Fruit fly (Drosophila melanogaster) whole organism, embryonic: ENCODE results near the gene CG43354.
A peak's percentile ranks its signal among the peaks of the same experiment; 100 is the strongest.

Experiments used
- ATbp ChIP-seq: fragments of 200-800 bp; sonication (Bioruptor generic); optimal IDR thresholded peaks from 2 replicates; lab custom pipeline; 2017; ENCODE audit warnings: missing biosample characterization, mild to moderate bottlenecking, missing genetic modification characterization, missing genetic modification reagents
- Blimp-1 ChIP-seq: fragments of 200-800 bp; sonication (Bioruptor generic); optimal IDR thresholded peaks from 3 replicates; lab custom pipeline; 2018; ENCODE audit warnings: missing biosample characterization, missing genetic modification characterization, mild to moderate bottlenecking, moderate library complexity, missing genetic modification reagents
- CG11504 ChIP-seq: fragments of 200-800 bp; sonication (Bioruptor generic); optimal IDR thresholded peaks from 3 replicates; lab custom pipeline; 2019; ENCODE audit warnings: missing biosample characterization, mild to moderate bottlenecking, missing genetic modification characterization, moderate library complexity
- CG12104 ChIP-seq: fragments of 200-800 bp; sonication (Bioruptor generic); optimal IDR thresholded peaks from 3 replicates; lab custom pipeline; 2016; ENCODE audit warnings: missing biosample characterization, missing genetic modification characterization
- CG13296 ChIP-seq: fragments of 200-800 bp; sonication (Bioruptor generic); optimal IDR thresholded peaks from 3 replicates; lab custom pipeline; 2018; ENCODE audit warnings: missing biosample characterization, mild to moderate bottlenecking, missing genetic modification characterization
- CG16863 ChIP-seq: fragments of 200-800 bp; sonication (Bioruptor generic); optimal IDR thresholded peaks from 3 replicates; lab custom pipeline; 2016; ENCODE audit warnings: missing biosample characterization, missing genetic modification characterization
- CG17612 ChIP-seq: fragments of 200-800 bp; sonication (Bioruptor generic); IDR thresholded peaks from 2 replicates; pipeline ENCODE4 v1.3.6; 2022; ENCODE audit warnings: missing biosample characterization, missing genetic modification characterization
- CG17912 ChIP-seq: fragments of 200-800 bp; sonication (Bioruptor generic); optimal IDR thresholded peaks from 2 replicates; lab custom pipeline; 2018; ENCODE audit warnings: missing biosample characterization, mild to moderate bottlenecking, missing genetic modification characterization
- CG18262 ChIP-seq: fragments of 200-800 bp; optimal IDR thresholded peaks from 3 replicates; lab custom pipeline; 2019; ENCODE audit warnings: missing biosample characterization, mild to moderate bottlenecking, missing genetic modification characterization, moderate library complexity
- CG2712 ChIP-seq: fragments of 200-800 bp; optimal IDR thresholded peaks from 3 replicates; lab custom pipeline; 2019; ENCODE audit warnings: missing biosample characterization, mild to moderate bottlenecking, missing genetic modification characterization, moderate library complexity
- CG30020 ChIP-seq: fragments of 200-800 bp; optimal IDR thresholded peaks from 2 replicates; lab custom pipeline; 2019; ENCODE audit warnings: missing biosample characterization, mild to moderate bottlenecking, missing genetic modification characterization, moderate library complexity
- CG6689 ChIP-seq: fragments of 200-800 bp; sonication (Bioruptor generic); IDR thresholded peaks from 2 replicates; pipeline ENCODE4 v1.3.6; 2022; ENCODE audit warnings: missing biosample characterization, missing genetic modification characterization
- CG7786 ChIP-seq: fragments of 200-800 bp; sonication (Bioruptor generic); optimal IDR thresholded peaks from 2 replicates; lab custom pipeline; 2016; ENCODE audit warnings: missing biosample characterization, missing genetic modification characterization
- CG8388 ChIP-seq: fragments of 200-800 bp; sonication (Bioruptor generic); optimal IDR thresholded peaks from 2 replicates; lab custom pipeline; 2019; ENCODE audit warnings: missing biosample characterization, mild to moderate bottlenecking, missing genetic modification characterization, moderate library complexity
- CG8478 ChIP-seq: fragments of >200 bp; optimal IDR thresholded peaks from 2 replicates; lab custom pipeline; 2018
- CG9215 ChIP-seq: fragments of 200-800 bp; sonication (Bioruptor generic); IDR thresholded peaks from 2 replicates; pipeline ENCODE4 v1.3.6; 2022; ENCODE audit warnings: missing biosample characterization, missing genetic modification characterization
- CHES-1-like ChIP-seq: fragments of 200-800 bp; sonication (Bioruptor generic); optimal IDR thresholded peaks from 2 replicates; lab custom pipeline; 2016; ENCODE audit warnings: missing biosample characterization, missing genetic modification characterization
- Dad ChIP-seq: fragments of 200-800 bp; sonication (Bioruptor generic); optimal IDR thresholded peaks from 3 replicates; lab custom pipeline; 2016; ENCODE audit warnings: missing biosample characterization, missing genetic modification characterization
- Drgx ChIP-seq: fragments of 200-800 bp; sonication (Bioruptor generic); IDR thresholded peaks from 2 replicates; pipeline ENCODE4 v1.3.6; 2022; ENCODE audit warnings: missing biosample characterization, missing genetic modification characterization
- E2f2 ChIP-seq: fragments of 200-800 bp; sonication (Bioruptor generic); IDR thresholded peaks from 2 replicates; pipeline ENCODE4 v1.3.6; 2022; ENCODE audit warnings: missing biosample characterization, missing genetic modification characterization
- ERR ChIP-seq: fragments of 200-800 bp; sonication (Bioruptor generic); optimal IDR thresholded peaks from 2 replicates; lab custom pipeline; 2016; ENCODE audit warnings: missing biosample characterization, missing genetic modification characterization
- Eip74EF ChIP-seq, 2 experiments: fragments of 200-800 bp in 1 of 2; fragments of >200 bp in 1 of 2; sonication (Bioruptor generic) in 1 of 2; optimal IDR thresholded peaks; 2 replicates each; lab custom pipeline; 2017 to 2019; ENCODE audit warnings: missing biosample characterization in 2 of 2, missing genetic modification characterization in 2 of 2, mild to moderate bottlenecking in 1 of 2, moderate library complexity in 1 of 2
- Gug ChIP-seq: fragments of 200-800 bp; sonication (Bioruptor generic); IDR thresholded peaks from 4 replicates; pipeline ENCODE4 v1.3.6; 2022; ENCODE audit warnings: missing biosample characterization, missing genetic modification characterization
- Six4 ChIP-seq: fragments of 200-800 bp; sonication (Bioruptor generic); optimal IDR thresholded peaks from 2 replicates; lab custom pipeline; 2016; ENCODE audit warnings: missing biosample characterization, missing genetic modification characterization
- Tbp ChIP-seq: fragments of >200 bp; optimal IDR thresholded peaks from 2 replicates; lab custom pipeline; 2018; ENCODE audit warnings: missing biosample characterization, missing genetic modification characterization
- abd-A ChIP-seq: fragments of 200-800 bp; sonication (Bioruptor generic); optimal IDR thresholded peaks from 3 replicates; lab custom pipeline; 2019; ENCODE audit warnings: missing biosample characterization, mild to moderate bottlenecking, missing genetic modification characterization, moderate library complexity
- bsh ChIP-seq, 2 experiments: fragments of 200-800 bp; sonication (Bioruptor generic); optimal IDR thresholded peaks; 2 replicates each; lab custom pipeline; 2017 to 2018; ENCODE audit warnings: mild to moderate bottlenecking in 2 of 2, missing biosample characterization in 2 of 2, missing genetic modification characterization in 2 of 2, moderate library complexity in 1 of 2
- crc ChIP-seq: fragments of 200-800 bp; sonication (Bioruptor generic); optimal IDR thresholded peaks from 2 replicates; lab custom pipeline; 2016; ENCODE audit warnings: missing biosample characterization, missing genetic modification characterization
- dmrt99B ChIP-seq: fragments of 200-800 bp; sonication (Bioruptor generic); optimal IDR thresholded peaks from 2 replicates; lab custom pipeline; 2018; ENCODE audit warnings: missing biosample characterization, mild to moderate bottlenecking, missing genetic modification characterization, moderate library complexity
- fd3F ChIP-seq: fragments of 200-800 bp; sonication (Bioruptor generic); optimal IDR thresholded peaks from 2 replicates; lab custom pipeline; 2018; ENCODE audit warnings: missing biosample characterization, mild to moderate bottlenecking, missing genetic modification characterization, moderate library complexity
- fd64A ChIP-seq: fragments of 200-800 bp; sonication (Bioruptor generic); optimal IDR thresholded peaks from 3 replicates; lab custom pipeline; 2018; ENCODE audit warnings: missing biosample characterization, mild to moderate bottlenecking, missing genetic modification characterization
- gcm ChIP-seq: fragments of 200-800 bp; sonication (Bioruptor generic); optimal IDR thresholded peaks from 2 replicates; lab custom pipeline; 2019; ENCODE audit warnings: missing biosample characterization, mild to moderate bottlenecking, missing genetic modification characterization, moderate library complexity
- gem ChIP-seq: fragments of 200-800 bp; sonication (Bioruptor generic); optimal IDR thresholded peaks from 2 replicates; lab custom pipeline; 2019; ENCODE audit warnings: missing biosample characterization, mild to moderate bottlenecking, missing genetic modification characterization, moderate library complexity
- gsb-n ChIP-seq: fragments of 200-800 bp; sonication (Bioruptor generic); optimal IDR thresholded peaks from 3 replicates; lab custom pipeline; 2018; ENCODE audit warnings: missing biosample characterization, mild to moderate bottlenecking, missing genetic modification characterization
- jigr1 ChIP-seq: fragments of 200-800 bp; sonication (Bioruptor generic); IDR thresholded peaks from 3 replicates; pipeline ENCODE4 v1.3.6; 2022; ENCODE audit warnings: missing biosample characterization, missing genetic modification characterization
- lov ChIP-seq, 2 experiments: fragments of 200-800 bp in 1 of 2; fragments of >200 bp in 1 of 2; sonication (Bioruptor generic) in 1 of 2; IDR thresholded peaks in 1 of 2; optimal IDR thresholded peaks in 1 of 2; 2 replicates in 1 of 2; 3 replicates in 1 of 2; pipeline versions ENCODE4 v1.3.6 to Lab custom; 2017 to 2022; ENCODE audit warnings: missing biosample characterization in 1 of 2, missing genetic modification characterization in 1 of 2
- nau ChIP-seq: fragments of 200-800 bp; sonication (Bioruptor generic); optimal IDR thresholded peaks from 3 replicates; lab custom pipeline; 2017; ENCODE audit warnings: missing biosample characterization, mild to moderate bottlenecking, missing genetic modification characterization, missing genetic modification reagents
- nerfin-1 ChIP-seq: fragments of 200-800 bp; sonication (Bioruptor generic); optimal IDR thresholded peaks from 3 replicates; lab custom pipeline; 2019; ENCODE audit warnings: missing biosample characterization, mild to moderate bottlenecking, missing genetic modification characterization, moderate library complexity
- nom ChIP-seq: fragments of 200-800 bp; sonication (Bioruptor generic); optimal IDR thresholded peaks from 2 replicates; lab custom pipeline; 2017; ENCODE audit warnings: missing biosample characterization, missing genetic modification characterization, mild to moderate bottlenecking, moderate library complexity, missing genetic modification reagents
- oc ChIP-seq: fragments of 200-800 bp; sonication (Bioruptor generic); optimal IDR thresholded peaks from 2 replicates; lab custom pipeline; 2018; ENCODE audit warnings: missing biosample characterization, mild to moderate bottlenecking, missing genetic modification characterization, moderate library complexity
- pb ChIP-seq: fragments of 200-800 bp; sonication (Bioruptor generic); optimal IDR thresholded peaks from 3 replicates; lab custom pipeline; 2016; ENCODE audit warnings: missing biosample characterization, missing genetic modification characterization
- pros ChIP-seq: fragments of 200-800 bp; sonication (Bioruptor generic); optimal IDR thresholded peaks from 3 replicates; lab custom pipeline; 2019; ENCODE audit warnings: missing biosample characterization, mild to moderate bottlenecking, missing genetic modification characterization, moderate library complexity
- sd ChIP-seq: fragments of 200-800 bp; sonication (Bioruptor generic); optimal IDR thresholded peaks from 3 replicates; lab custom pipeline; 2018; ENCODE audit warnings: missing biosample characterization, mild to moderate bottlenecking, missing genetic modification characterization, moderate library complexity
- sens ChIP-seq: fragments of 200-800 bp; sonication (Bioruptor generic); peaks from one replicate; lab custom pipeline; 2016; ENCODE audit warnings: missing biosample characterization, missing genetic modification characterization
- slou ChIP-seq: fragments of 200-800 bp; sonication (Bioruptor generic); optimal IDR thresholded peaks from 3 replicates; lab custom pipeline; 2016; ENCODE audit warnings: missing biosample characterization, missing genetic modification characterization

The CG43354 gene

DNA sequence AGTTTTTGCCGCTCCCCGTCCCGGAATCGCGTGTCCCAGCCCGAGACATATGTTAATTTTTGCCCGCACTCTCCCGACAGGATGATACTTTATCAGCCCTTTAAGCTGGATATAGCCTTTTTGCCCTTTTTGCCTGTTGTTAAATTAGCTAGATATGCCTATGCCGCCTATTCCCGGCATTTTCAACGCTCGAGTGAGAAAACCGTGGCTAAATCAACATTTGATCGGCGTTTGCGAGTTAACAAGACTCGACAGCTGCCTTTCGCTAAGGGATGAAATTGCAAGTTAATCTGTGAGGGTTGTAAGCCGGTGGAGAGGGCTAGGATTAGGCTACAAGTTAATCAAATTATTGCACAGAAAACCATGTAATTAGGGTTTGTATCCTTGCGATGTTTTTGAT is 46.3 kb upstream of the CG43354 start:
- TF ChIP-seq CG8388 (GFP tag; lab: Kevin White, UChicago) (no peak), CHES-1-like (GFP tag; lab: Kevin White, UChicago) (no peak), pb (GFP tag; lab: Kevin White, UChicago) (no peak), slou (no peak), CG13296 (no peak), CG30020 (tag; lab: Kevin White, UChicago) (no peak), CG6689 (GFP tag; lab: Robert Waterston, UW) (no peak), Gug (GFP tag; lab: Robert Waterston, UW) (no peak), nerfin-1 (tag; lab: Kevin White, UChicago) (peak; percentile 16), gsb-n (tag; lab: Kevin White, UChicago) (peak; percentile 92), fd64A (GFP tag; lab: Kevin White, UChicago) (no peak), Dad (GFP tag; lab: Kevin White, UChicago) (no peak), E2f2 (GFP tag; lab: Robert Waterston, UW) (no peak), abd-A (tag; lab: Kevin White, UChicago) (no peak), pros (peak; percentile 59), ATbp (no peak), Tbp (GFP tag; lab: Kevin White, UChicago) (no peak), gcm (GFP tag; lab: Kevin White, UChicago) (no peak), CG7786 (GFP tag; lab: Kevin White, UChicago) (no peak), Eip74EF (GFP tag; optimal IDR thresholded peaks at IDR 0.05; lab: Kevin White, UChicago) (no peak), CG17612 (GFP tag; lab: Robert Waterston, UW) (0 out of 2 replicates have a peak, but pooled peaks have one; percentile 9), CG17912 (no peak), oc (tag; lab: Kevin White, UChicago) (peak; percentile 34), CG8478 (no peak), ERR (GFP tag; lab: Kevin White, UChicago) (no peak), fd3F (GFP tag; lab: Kevin White, UChicago) (no peak), CG12104 (GFP tag; lab: Kevin White, UChicago) (no peak), CG9215 (no peak), jigr1 (GFP tag; lab: Robert Waterston, UW) (no peak)

DNA sequence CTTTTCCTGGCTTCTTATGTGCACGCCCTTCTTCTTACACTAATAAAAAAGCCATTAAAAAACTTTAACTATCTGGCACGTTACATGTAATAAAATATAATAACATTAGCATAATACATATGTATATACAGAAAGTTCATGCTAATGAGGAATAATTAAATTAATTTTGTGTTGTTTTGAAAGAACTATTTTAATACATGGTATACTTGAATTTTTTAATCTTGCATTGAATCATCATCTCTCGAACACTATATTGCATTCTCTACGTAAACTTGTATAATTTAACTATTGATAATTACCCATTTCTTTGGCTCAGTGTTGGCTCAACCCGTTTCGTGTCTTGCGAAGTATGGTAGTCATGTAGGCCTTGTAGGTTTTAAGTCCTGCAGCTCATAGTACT is 43.6 kb upstream of the CG43354 start:
- TF ChIP-seq Six4 (GFP tag; lab: Kevin White, UChicago) (no peak), nau (GFP tag; lab: Kevin White, UChicago) (no peak), CG11504 (tag; lab: Kevin White, UChicago) (peak; percentile 17), nom (GFP tag; lab: Kevin White, UChicago) (peak; percentile 18), bsh (GFP tag; optimal IDR thresholded peaks at IDR 0.05; lab: Kevin White, UChicago) (peak in 1 of 2 experiments; percentile 29), dmrt99B (tag; lab: Kevin White, UChicago) (peak; percentile 9), CG18262 (tag; lab: Kevin White, UChicago) (peak; percentile 19), gem (peak; percentile 30)

DNA sequence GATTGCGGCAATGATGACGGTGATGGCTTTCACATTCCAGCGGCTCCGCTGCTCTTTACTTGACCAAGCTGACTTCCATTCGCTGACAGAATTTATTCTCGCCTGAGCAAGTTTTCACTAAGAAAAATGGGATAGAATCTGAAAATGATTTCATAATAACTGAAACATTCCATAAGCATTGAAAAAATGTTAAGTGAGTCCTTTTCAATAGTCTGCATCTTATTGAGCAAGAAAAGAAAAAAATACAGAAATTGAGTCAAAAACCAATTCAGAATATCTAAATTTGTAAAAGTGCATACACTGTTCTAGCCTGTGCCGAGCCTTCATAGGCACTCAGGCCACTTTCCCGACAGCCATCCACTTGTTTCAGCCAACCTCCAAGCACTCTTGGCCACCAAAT is 39.4 kb upstream of the CG43354 start:
- no peak for TF ChIP-seq crc (GFP tag; lab: Kevin White, UChicago)
- TF ChIP-seq Blimp-1 (GFP tag; lab: Kevin White, UChicago) = peak; percentile 13
- TF ChIP-seq bsh (GFP tag; optimal IDR thresholded peaks at IDR 0.05; lab: Kevin White, UChicago) = peak; percentile 31 to 35
- TF ChIP-seq Drgx (GFP tag; lab: Robert Waterston, UW) = peak; percentile 48
- TF ChIP-seq sd (tag; lab: Kevin White, UChicago) = peak; percentile 35
- no peak for TF ChIP-seq lov (optimal IDR thresholded peaks at IDR 0.05; lab: Kevin White, UChicago)
- TF ChIP-seq lov (GFP tag; IDR thresholded peaks at IDR 0.05; lab: Robert Waterston, UW) = 0 out of 3 replicates have a peak, but pooled peaks have one; percentile 12
- peak; percentile 0 for TF ChIP-seq CG2712 (tag; lab: Kevin White, UChicago)
- no peak for TF ChIP-seq CG16863 (GFP tag; lab: Kevin White, UChicago)
- TF ChIP-seq sens = peak; percentile 3
